Fruit fly (Drosophila melanogaster): ENCODE measurements around the gene HDAC11.

The HDAC11 gene

DNA sequence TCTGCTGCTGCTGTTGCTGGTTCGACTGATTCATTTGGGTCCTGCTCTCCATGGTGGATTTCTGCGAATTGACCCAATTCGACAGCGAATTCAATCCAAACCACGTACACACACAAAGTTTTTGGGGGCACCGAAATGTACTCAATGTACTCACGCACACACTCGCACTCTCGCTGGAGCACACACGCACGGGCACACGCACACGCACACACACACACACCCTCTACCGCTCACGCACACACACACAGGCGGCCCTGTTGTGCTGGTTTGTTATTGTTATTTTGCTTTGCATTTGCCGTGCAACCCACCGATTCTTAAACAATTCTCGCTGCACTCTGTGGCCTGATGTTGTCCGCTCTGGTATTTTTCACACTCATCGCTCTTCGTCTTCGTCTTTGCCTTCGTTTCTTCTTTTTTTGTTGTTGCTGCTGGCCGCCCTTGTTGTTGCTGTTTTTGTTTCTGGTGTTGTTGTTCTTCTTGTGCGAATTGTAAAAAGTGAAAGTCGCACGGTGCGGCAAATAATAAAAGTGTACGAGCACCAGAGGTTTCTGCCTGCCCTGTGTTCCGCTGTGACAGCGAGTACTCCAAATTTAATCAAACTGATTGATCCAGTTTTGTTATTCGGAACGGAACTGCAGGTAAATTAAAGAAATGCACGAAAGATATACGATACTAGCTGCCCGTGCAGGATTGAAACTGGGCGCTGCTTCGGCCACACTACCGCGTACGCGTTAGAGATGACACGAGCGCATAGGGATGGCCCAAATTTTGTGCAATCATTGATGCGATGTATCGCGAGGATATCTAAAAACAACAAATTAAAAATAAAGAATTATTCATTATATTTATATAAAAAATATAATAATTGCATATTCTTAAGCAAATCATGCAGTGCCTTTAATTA, 20.1 kb upstream of the HDAC11 start, which contains the start of gene CG3744:
CG3744 (minus strand) TSS at position 716 of the 904 bp plus-strand sequence.
- TF ChIP-seq tx (GFP tag; optimal IDR thresholded peaks at IDR 0.05) (peak; percentile 63), Abd-B (GFP tag; optimal IDR thresholded peaks at IDR 0.05) (peak; percentile 85), crc (GFP tag; optimal IDR thresholded peaks at IDR 0.05) (peak; percentile 25), vvl (GFP tag; IDR thresholded peaks at IDR 0.05) (peak; percentile 98), Rfx (GFP tag; IDR thresholded peaks at IDR 0.05) (peak; percentile 99), Lpt (GFP tag; optimal IDR thresholded peaks at IDR 0.05) (no peak), C15 (GFP tag; IDR thresholded peaks at IDR 0.05) (peak; percentile 88), CG12236 (GFP tag; optimal IDR thresholded peaks at IDR 0.05) (no peak), Doc2 (GFP tag; IDR thresholded peaks at IDR 0.05) (peak; percentile 46), stwl (tag; optimal IDR thresholded peaks at IDR 0.05) (peak; percentile 29), CG17186 (GFP tag; optimal IDR thresholded peaks at IDR 0.05) (peak; percentile 55), trem (tag; optimal IDR thresholded peaks at IDR 0.05) (peak; percentile 84), CG8290 (GFP tag; optimal IDR thresholded peaks at IDR 0.05) (peak; percentile 83), CG8290 (tag; optimal IDR thresholded peaks at IDR 0.05) (peak in 1 of 2 experiments; percentile 17), HmgZ (tag; optimal IDR thresholded peaks at IDR 0.05) (peak; percentile 73), CG8388 (GFP tag; optimal IDR thresholded peaks at IDR 0.05) (peak; percentile 87), Tbp (GFP tag; optimal IDR thresholded peaks at IDR 0.05) (no peak), CG8478 (optimal IDR thresholded peaks at IDR 0.05) (peak; percentile 92), amos (GFP tag; IDR thresholded peaks at IDR 0.05; ENCODE audit: partially characterized antibody) (peak; percentile 94), CG17328 (GFP tag; IDR thresholded peaks at IDR 0.05) (peak; percentile 93), Spps (tag; optimal IDR thresholded peaks at IDR 0.05) (peak; percentile 54), CG1602 (GFP tag; optimal IDR thresholded peaks at IDR 0.05) (peak; percentile 90), nom (GFP tag; optimal IDR thresholded peaks at IDR 0.05) (no peak), CG3726 (GFP tag; IDR thresholded peaks at IDR 0.05) (peak; percentile 84), al (GFP tag; IDR thresholded peaks at IDR 0.05) (peak; percentile 94), CG13123 (GFP tag; optimal IDR thresholded peaks at IDR 0.05) (peak; percentile 88), wdn (GFP tag; IDR thresholded peaks at IDR 0.05) (peak; percentile 94), crp (GFP tag; optimal IDR thresholded peaks at IDR 0.05) (no peak), bsh (GFP tag; optimal IDR thresholded peaks at IDR 0.05) (peak; percentile 7 to 86), Aef1 (GFP tag; IDR thresholded peaks at IDR 0.05) (peak; percentile 92), salm (tag; optimal IDR thresholded peaks at IDR 0.05) (peak; percentile 76), CG11696 (GFP tag; IDR thresholded peaks at IDR 0.05) (peak; percentile 81), HHEX (GFP tag; optimal IDR thresholded peaks at IDR 0.05) (peak; percentile 88), luna (GFP tag; optimal IDR thresholded peaks at IDR 0.05) (peak; percentile 37), CG6272 (GFP tag; IDR thresholded peaks at IDR 0.05) (peak; percentile 96), ara (GFP tag; IDR thresholded peaks at IDR 0.05) (peak; percentile 92), CG11398 (GFP tag; optimal IDR thresholded peaks at IDR 0.05) (peak; percentile 27), Opbp (GFP tag; IDR thresholded peaks at IDR 0.05; ENCODE audit: partially characterized antibody) (peak; percentile 94), B-H1 (GFP tag; IDR thresholded peaks at IDR 0.05) (peak; percentile 92), kah (GFP tag; optimal IDR thresholded peaks at IDR 0.05) (no peak), eve (GFP tag; optimal IDR thresholded peaks at IDR 0.05) (no peak), org-1 (GFP tag; optimal IDR thresholded peaks at IDR 0.05) (peak; percentile 58), Fer2 (tag; optimal IDR thresholded peaks at IDR 0.05) (peak; percentile 91), gem (tag; optimal IDR thresholded peaks at IDR 0.05) (peak; percentile 95), CG3407 (GFP tag; optimal IDR thresholded peaks at IDR 0.05) (peak; percentile 78), Jarid2 (GFP tag; optimal IDR thresholded peaks at IDR 0.05) (peak; percentile 55), CG31365 (tag; optimal IDR thresholded peaks at IDR 0.05) (no peak), Meics (GFP tag; optimal IDR thresholded peaks at IDR 0.05) (peak; percentile 93), chif (GFP tag; optimal IDR thresholded peaks at IDR 0.05) (peak; percentile 40 to 59), CG13424 (tag; optimal IDR thresholded peaks at IDR 0.05) (peak; percentile 94)
